Worm (Caenorhabditis elegans) whole organism, dauer: Measurements from ENCODE around the gene ensh-1.

Experiments used
- unc-62 ChIP-seq: sonication (generic microtip); optimal IDR thresholded peaks from 2 replicates; lab custom pipeline; 2017; ENCODE audit warnings: missing biosample characterization, missing genetic modification reagents, missing genetic modification characterization

The ensh-1 gene

ce11 chrX:8902920-8903319, 2.3 kb upstream of the ensh-1 start:
- no peak for TF ChIP-seq unc-62 (GFP tag; lab: Kevin White, UChicago)

- TF ChIP-seq unc-62 (GFP tag; lab: Kevin White, UChicago) = no peak
Measured at ce11 chrX:8911077-8911476, 5.9 kb downstream of the ensh-1 start, which contains the start of gene cyn-8. TSS of gene cyn-8 (plus strand) at chrX:8911293.

ce11 chrX:8917730-8918129, 12.5 kb downstream of the ensh-1 start:
- no peak for TF ChIP-seq unc-62 (GFP tag; lab: Kevin White, UChicago)

ce11 chrX:8918792-8919191, 13.6 kb downstream of the ensh-1 start:
- TF ChIP-seq unc-62 (GFP tag; lab: Kevin White, UChicago) = no peak

ce11 chrX:8919323-8919722, 14.1 kb downstream of the ensh-1 start, which contains the start of gene nlp-14:
TSS of gene nlp-14 (minus strand) at chrX:8919423.
- no peak for TF ChIP-seq unc-62 (GFP tag; lab: Kevin White, UChicago)

- TF ChIP-seq unc-62 (GFP tag; lab: Kevin White, UChicago) = no peak
Measured at ce11 chrX:8921221-8921620, 16.0 kb downstream of the ensh-1 start.

ce11 chrX:8925443-8925842, 20.3 kb downstream of the ensh-1 start:
- no peak for TF ChIP-seq unc-62 (GFP tag; lab: Kevin White, UChicago)

ce11 chrX:8926341-8926740, 21.2 kb downstream of the ensh-1 start:
- TF ChIP-seq unc-62 (GFP tag; lab: Kevin White, UChicago) = no peak

ce11 chrX:8926865-8927264, 21.7 kb downstream of the ensh-1 start:
- no peak for TF ChIP-seq unc-62 (GFP tag; lab: Kevin White, UChicago)

- no peak for TF ChIP-seq unc-62 (GFP tag; lab: Kevin White, UChicago)
Measured at ce11 chrX:8929688-8930087, 24.5 kb downstream of the ensh-1 start.

ce11 chrX:8930879-8931278, 25.7 kb downstream of the ensh-1 start, which contains the start of gene acs-22:
TSS of gene acs-22 (plus strand) at chrX:8931179.
- no peak for TF ChIP-seq unc-62 (GFP tag; lab: Kevin White, UChicago)

- no peak for TF ChIP-seq unc-62 (GFP tag; lab: Kevin White, UChicago)
Measured at ce11 chrX:8931647-8932046, 26.5 kb downstream of the ensh-1 start.

- TF ChIP-seq unc-62 (GFP tag; lab: Kevin White, UChicago) = no peak
Measured at ce11 chrX:8932387-8932786, 27.2 kb downstream of the ensh-1 start.

- TF ChIP-seq unc-62 (GFP tag; lab: Kevin White, UChicago) = no peak
Measured at ce11 chrX:8933508-8933907, 28.3 kb downstream of the ensh-1 start.

- TF ChIP-seq unc-62 (GFP tag; lab: Kevin White, UChicago) = no peak
Measured at ce11 chrX:8934246-8934645, 29.1 kb downstream of the ensh-1 start.

- TF ChIP-seq unc-62 (GFP tag; lab: Kevin White, UChicago) = no peak
Measured at ce11 chrX:8934988-8935387, 29.8 kb downstream of the ensh-1 start.

ce11 chrX:8939389-8939788, 34.2 kb downstream of the ensh-1 start:
- no peak for TF ChIP-seq unc-62 (GFP tag; lab: Kevin White, UChicago)

- no peak for TF ChIP-seq unc-62 (GFP tag; lab: Kevin White, UChicago)
Measured at ce11 chrX:8940059-8940458, 34.9 kb downstream of the ensh-1 start, which contains the start of gene dylt-2. TSS of gene dylt-2 (minus strand) at chrX:8940159.
